Worm (Caenorhabditis elegans): Measurements from ENCODE around the gene dsh-2.

ce11 chrII:5039912-5040311 lies 41.1 kb downstream of the dsh-2 start, which contains the start of gene golg-2:
- TF ChIP-seq ama-1 (optimal IDR thresholded peaks at IDR 0.05) (no peak), tbx-11 (GFP tag; IDR thresholded peaks at IDR 0.05) (no peak), ets-7 (tag; optimal IDR thresholded peaks at IDR 0.05) (no peak), ceh-36 (tag; optimal IDR thresholded peaks at IDR 0.05) (no peak), flt-1 (GFP tag; IDR thresholded peaks at IDR 0.05) (no peak), F13C5.2 (tag; optimal IDR thresholded peaks at IDR 0.05) (no peak)
